Worm (Caenorhabditis elegans) whole organism, mixed stage, embryonic: ENCODE results near the gene lgc-36.

Experiments used
- pha-4 ChIP-seq: fragments of 150-350 bp; optimal IDR thresholded peaks from 2 replicates; lab custom pipeline; 2018; ENCODE audit warnings: missing biosample characterization, missing genetic modification reagents, missing genetic modification characterization
- snpc-4 ChIP-seq: fragments of 150-350 bp; optimal IDR thresholded peaks from 2 replicates; lab custom pipeline; 2014; ENCODE audit warnings: missing biosample characterization, missing genetic modification characterization
- unc-62 ChIP-seq: fragments of 150-350 bp; optimal IDR thresholded peaks from 2 replicates; lab custom pipeline; 2014; ENCODE audit warnings: missing biosample characterization, missing genetic modification reagents, missing genetic modification characterization

ce11 chrV:11292682-11293081 is 33.9 kb upstream of the lgc-36 start:
- TF ChIP-seq unc-62 (GFP tag; lab: Kevin White, UChicago): no peak
- no peak for TF ChIP-seq pha-4 (tag; lab: Kevin White, UChicago)
- TF ChIP-seq snpc-4 (tag; lab: Kevin White, UChicago): no peak
